Fruit fly (Drosophila melanogaster) whole organism, adult: ENCODE data around the gene trx.
A peak's percentile ranks its signal among the peaks of the same experiment; 100 is the strongest.

ENCODE experiments used
- CG11617 ChIP-seq: fragments of 200-800 bp; sonication (Bioruptor generic); optimal IDR thresholded peaks from 2 replicates; lab custom pipeline; 2017; ENCODE audit warnings: mild to moderate bottlenecking, missing biosample characterization, missing genetic modification reagents, missing genetic modification characterization
- CG12768 ChIP-seq: fragments of 200-800 bp; sonication (Bioruptor generic); optimal IDR thresholded peaks from 2 replicates; lab custom pipeline; 2017; ENCODE audit warnings: missing biosample characterization, missing genetic modification characterization, mild to moderate bottlenecking, moderate library complexity, missing genetic modification reagents
- CG5204 ChIP-seq: fragments of 200-800 bp; sonication (Bioruptor generic); optimal IDR thresholded peaks from 2 replicates; lab custom pipeline; 2016; ENCODE audit warnings: missing biosample characterization, missing genetic modification characterization
- CG7045 ChIP-seq: fragments of 200-800 bp; sonication (Bioruptor generic); optimal IDR thresholded peaks from 2 replicates; lab custom pipeline; 2017; ENCODE audit warnings: missing biosample characterization, mild to moderate bottlenecking, missing genetic modification characterization
- CG7101 ChIP-seq: fragments of 200-800 bp; sonication (Bioruptor generic); optimal IDR thresholded peaks from 2 replicates; lab custom pipeline; 2018; ENCODE audit warnings: missing biosample characterization, mild to moderate bottlenecking, missing genetic modification characterization, moderate library complexity
- Clk ChIP-seq: fragments of 200-800 bp; sonication (Bioruptor generic); optimal IDR thresholded peaks from 2 replicates; lab custom pipeline; 2017; ENCODE audit warnings: missing biosample characterization, missing genetic modification characterization
- Crg-1 ChIP-seq: fragments of 200-800 bp; sonication (Bioruptor generic); optimal IDR thresholded peaks from 2 replicates; lab custom pipeline; 2016; ENCODE audit warnings: missing biosample characterization, missing genetic modification characterization
- Hr96 ChIP-seq: fragments of 200-800 bp; sonication (Bioruptor generic); optimal IDR thresholded peaks from 2 replicates; lab custom pipeline; 2016; ENCODE audit warnings: missing biosample characterization, missing genetic modification characterization
- bab1 ChIP-seq: fragments of 200-800 bp; sonication (Bioruptor generic); optimal IDR thresholded peaks from 3 replicates; lab custom pipeline; 2019; ENCODE audit warnings: missing biosample characterization, mild to moderate bottlenecking, missing genetic modification characterization, moderate library complexity
- cic ChIP-seq: fragments of 200-800 bp; sonication (Bioruptor generic); optimal IDR thresholded peaks from 2 replicates; lab custom pipeline; 2017; ENCODE audit warnings: missing biosample characterization, mild to moderate bottlenecking, missing genetic modification characterization, moderate library complexity
- cnc ChIP-seq, 2 experiments: fragments of >200 bp; optimal IDR thresholded peaks; 2 replicates each; lab custom pipeline; 2017
- kay ChIP-seq: fragments of 200-800 bp; sonication (Bioruptor generic); peaks from one replicate; lab custom pipeline; 2016; ENCODE audit warnings: missing biosample characterization, missing genetic modification characterization, borderline replicate concordance
- tj ChIP-seq: fragments of 200-800 bp; sonication (Bioruptor generic); optimal IDR thresholded peaks from 3 replicates; lab custom pipeline; 2017; ENCODE audit warnings: missing biosample characterization, mild to moderate bottlenecking, missing genetic modification characterization, moderate library complexity
- toe ChIP-seq: fragments of 200-800 bp; sonication (Bioruptor generic); optimal IDR thresholded peaks from 2 replicates; lab custom pipeline; 2016; ENCODE audit warnings: missing biosample characterization, missing genetic modification characterization

DNA sequence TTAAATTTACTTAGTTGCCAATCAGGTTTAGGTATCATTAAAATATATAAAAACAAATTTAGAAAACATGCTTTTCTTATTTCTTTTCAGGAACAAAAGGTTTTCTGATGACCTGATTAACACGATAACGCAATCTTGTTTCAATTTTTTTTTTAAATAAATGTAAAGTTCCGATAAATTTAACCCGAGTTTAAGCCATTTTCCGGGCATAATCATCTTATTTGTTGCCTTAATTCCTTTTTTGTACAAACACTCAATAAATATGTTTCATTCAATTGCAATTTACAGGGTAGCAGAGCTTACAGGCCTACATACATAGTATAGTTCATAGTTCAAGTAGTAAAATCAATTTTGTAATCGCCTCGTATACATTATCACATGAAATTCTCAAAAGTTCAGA is 42.8 kb upstream of the trx start:
- TF ChIP-seq CG5204 (GFP tag; lab: Kevin White, UChicago) (no peak), cnc (optimal IDR thresholded peaks at IDR 0.05; lab: Kevin White, UChicago) (no peak), Clk (GFP tag; lab: Kevin White, UChicago) (no peak), CG7045 (no peak), CG7101 (tag; lab: Kevin White, UChicago) (no peak), bab1 (GFP tag; lab: Kevin White, UChicago) (no peak), kay (peak; percentile 56), cic (GFP tag; lab: Kevin White, UChicago) (no peak), Hr96 (no peak), toe (GFP tag; lab: Kevin White, UChicago) (no peak), CG11617 (GFP tag; lab: Kevin White, UChicago) (no peak), tj (GFP tag; lab: Kevin White, UChicago) (no peak), CG12768 (GFP tag; lab: Kevin White, UChicago) (no peak), Crg-1 (GFP tag; lab: Kevin White, UChicago) (no peak)
